Fruit fly (Drosophila melanogaster): ENCODE measurements around the gene Ptpmeg2.

- TF ChIP-seq CG14655 (GFP tag; optimal IDR thresholded peaks at IDR 0.05) (peak; percentile 99), CG15710 (tag; optimal IDR thresholded peaks at IDR 0.05) (peak; percentile 98), CG34367 (tag; optimal IDR thresholded peaks at IDR 0.05) (peak; percentile 98), Pif1B (GFP tag; optimal IDR thresholded peaks at IDR 0.05) (peak; percentile 98)
Observed at dm6 chrX:9650757-9651594, 8.0 kb downstream of the Ptpmeg2 start.

Measured in whole organism, pupa.